Worm (Caenorhabditis elegans) whole organism, late embryonic: Measurements from ENCODE around the gene prx-3.
A peak's percentile ranks its signal among the peaks of the same experiment; 100 is the strongest.

Source experiments
- C08G9.2 ChIP-seq: sonication (generic microtip); optimal IDR thresholded peaks from 2 replicates; lab custom pipeline; 2016; ENCODE audit warnings: mild to moderate bottlenecking, missing genetic modification characterization, moderate library complexity, missing compliant biosample characterization
- C38D4.7 ChIP-seq: fragments of 200-800 bp; sonication (Bioruptor generic); optimal IDR thresholded peaks from 2 replicates; lab custom pipeline; 2018; ENCODE audit warnings: mild to moderate bottlenecking, missing genetic modification characterization, moderate library complexity, missing compliant biosample characterization
- K02D7.2 ChIP-seq: sonication (generic microtip); optimal IDR thresholded peaks from 2 replicates; lab custom pipeline; 2017; ENCODE audit warnings: mild to moderate bottlenecking, missing genetic modification characterization, missing compliant biosample characterization
- K09A11.1 ChIP-seq: sonication (generic microtip); optimal IDR thresholded peaks from 2 replicates; lab custom pipeline; 2017; ENCODE audit warnings: antibody characterized with exemption, mild to moderate bottlenecking, missing genetic modification characterization, missing compliant biosample characterization; ENCODE audit not compliant: insufficient read depth
- T23F11.4 ChIP-seq: fragments of 200-800 bp; sonication (Bioruptor generic); optimal IDR thresholded peaks from 2 replicates; lab custom pipeline; 2018; ENCODE audit warnings: mild to moderate bottlenecking, missing genetic modification characterization, missing compliant biosample characterization
- ceh-14 ChIP-seq: sonication (generic microtip); optimal IDR thresholded peaks from 2 replicates; lab custom pipeline; 2016; ENCODE audit warnings: missing genotype, missing genetic modification characterization, missing compliant biosample characterization
- ceh-2 ChIP-seq: sonication (generic microtip); optimal IDR thresholded peaks from 2 replicates; lab custom pipeline; 2016; ENCODE audit warnings: missing genotype, missing genetic modification characterization, missing compliant biosample characterization
- ceh-22 ChIP-seq: sonication (generic microtip); optimal IDR thresholded peaks from 2 replicates; lab custom pipeline; 2017; ENCODE audit warnings: missing biosample characterization, missing genetic modification characterization
- ceh-30 ChIP-seq: fragments of 150-350 bp; optimal IDR thresholded peaks from 2 replicates; lab custom pipeline; 2014; ENCODE audit warnings: missing biosample characterization, missing genetic modification characterization
- ceh-31 ChIP-seq: sonication (generic microtip); optimal IDR thresholded peaks from 2 replicates; lab custom pipeline; 2016; ENCODE audit warnings: missing genetic modification characterization, missing compliant biosample characterization
- ceh-45 ChIP-seq: fragments of 200-800 bp; sonication (Bioruptor generic); IDR thresholded peaks from 2 replicates; pipeline ENCODE4 v1.3.6; 2022; ENCODE audit warnings: missing genetic modification reagents, missing genetic modification characterization, missing compliant biosample characterization
- ceh-9 ChIP-seq: sonication (generic microtip); optimal IDR thresholded peaks from 2 replicates; lab custom pipeline; 2016; ENCODE audit warnings: mild to moderate bottlenecking, missing genetic modification characterization, inconsistent platforms, missing compliant biosample characterization
- che-1 ChIP-seq: sonication (generic microtip); optimal IDR thresholded peaks from 2 replicates; lab custom pipeline; 2016; ENCODE audit warnings: mild to moderate bottlenecking, missing genetic modification characterization, missing compliant biosample characterization
- dmd-4 ChIP-seq: sonication (generic microtip); optimal IDR thresholded peaks from 2 replicates; lab custom pipeline; 2016; ENCODE audit warnings: borderline replicate concordance, missing genetic modification characterization, missing compliant biosample characterization
- dve-1 ChIP-seq: sonication (generic microtip); optimal IDR thresholded peaks from 2 replicates; lab custom pipeline; 2017; ENCODE audit warnings: antibody characterized with exemption, mild to moderate bottlenecking, missing genetic modification characterization, missing compliant biosample characterization
- elt-4 ChIP-seq: sonication (generic microtip); optimal IDR thresholded peaks from 2 replicates; lab custom pipeline; 2016; ENCODE audit warnings: missing genetic modification characterization, missing compliant biosample characterization
- fax-1 ChIP-seq: sonication (generic microtip); optimal IDR thresholded peaks from 2 replicates; lab custom pipeline; 2016; ENCODE audit warnings: missing genotype, missing genetic modification characterization, missing compliant biosample characterization
- fkh-10 ChIP-seq: fragments of 150-350 bp; optimal IDR thresholded peaks from 2 replicates; lab custom pipeline; 2014; ENCODE audit warnings: missing biosample characterization, missing genetic modification reagents, missing genetic modification characterization
- fkh-6 ChIP-seq: sonication (generic microtip); optimal IDR thresholded peaks from 2 replicates; lab custom pipeline; 2016; ENCODE audit warnings: missing genetic modification characterization, missing compliant biosample characterization
- hlh-15 ChIP-seq: sonication (generic microtip); optimal IDR thresholded peaks from 2 replicates; lab custom pipeline; 2016; ENCODE audit warnings: missing genetic modification characterization, missing compliant biosample characterization
- hlh-30 ChIP-seq: sonication (generic microtip); optimal IDR thresholded peaks from 2 replicates; lab custom pipeline; 2017; ENCODE audit warnings: antibody characterized with exemption, missing genetic modification characterization, missing compliant biosample characterization; ENCODE audit not compliant: insufficient read depth
- madf-2 ChIP-seq: sonication (generic microtip); optimal IDR thresholded peaks from 2 replicates; lab custom pipeline; 2017; ENCODE audit warnings: missing genetic modification characterization, missing compliant biosample characterization
- nfya-1 ChIP-seq: sonication (generic microtip); optimal IDR thresholded peaks from 2 replicates; lab custom pipeline; 2017; ENCODE audit warnings: missing genetic modification characterization, mild to moderate bottlenecking, missing compliant biosample characterization, antibody characterized with exemption, moderate library complexity
- nhr-11 ChIP-seq: fragments of 150-350 bp; optimal IDR thresholded peaks from 2 replicates; lab custom pipeline; 2014; ENCODE audit warnings: missing biosample characterization, missing genetic modification characterization
- npax-4 ChIP-seq: sonication (generic microtip); optimal IDR thresholded peaks from 2 replicates; lab custom pipeline; 2016; ENCODE audit warnings: missing genetic modification characterization, missing compliant biosample characterization
- odd-2 ChIP-seq: sonication (generic microtip); optimal IDR thresholded peaks from 2 replicates; lab custom pipeline; 2017; ENCODE audit warnings: antibody characterized with exemption, mild to moderate bottlenecking, missing genetic modification characterization, missing compliant biosample characterization
- pag-3 ChIP-seq: sonication (generic microtip); optimal IDR thresholded peaks from 2 replicates; lab custom pipeline; 2016; ENCODE audit warnings: missing compliant biosample characterization, missing genetic modification characterization, borderline replicate concordance
- pat-9 ChIP-seq: fragments of 200-800 bp; sonication (Bioruptor generic); optimal IDR thresholded peaks from 2 replicates; lab custom pipeline; 2018; ENCODE audit warnings: mild to moderate bottlenecking, missing genetic modification characterization, moderate library complexity, missing compliant biosample characterization
- pqm-1 ChIP-seq: sonication (generic microtip); optimal IDR thresholded peaks from 2 replicates; lab custom pipeline; 2016; ENCODE audit warnings: missing genetic modification characterization, missing compliant biosample characterization
- ref-2 ChIP-seq: sonication (generic microtip); optimal IDR thresholded peaks from 2 replicates; lab custom pipeline; 2016; ENCODE audit warnings: missing genetic modification characterization, missing compliant biosample characterization
- sox-2 ChIP-seq: fragments of 200-800 bp; sonication (Bioruptor generic); IDR thresholded peaks from 2 replicates; pipeline ENCODE4 v1.3.6; 2022; ENCODE audit warnings: missing genetic modification reagents, missing genetic modification characterization, missing compliant biosample characterization
- sox-4 ChIP-seq: sonication (generic microtip); optimal IDR thresholded peaks from 2 replicates; lab custom pipeline; 2017; ENCODE audit warnings: mild to moderate bottlenecking, missing genetic modification characterization, inconsistent platforms, missing compliant biosample characterization
- tbx-2 ChIP-seq: sonication (generic microtip); optimal IDR thresholded peaks from 2 replicates; lab custom pipeline; 2016; ENCODE audit warnings: missing genetic modification characterization, missing compliant biosample characterization
- ttx-3 ChIP-seq: sonication (generic microtip); optimal IDR thresholded peaks from 2 replicates; lab custom pipeline; 2016; ENCODE audit warnings: missing genetic modification reagents, missing genetic modification characterization, missing compliant biosample characterization
- unc-3 ChIP-seq, 2 experiments: fragments of 200-800 bp in 1 of 2; sonication (Bioruptor generic) in 1 of 2; sonication (generic microtip) in 1 of 2; conservative IDR thresholded peaks in 1 of 2; optimal IDR thresholded peaks in 1 of 2; 2 replicates each; pipeline versions ENCODE4 v1.3.6 to Lab custom; 2016 to 2022; ENCODE audit warnings: missing compliant biosample characterization in 2 of 2, missing genetic modification characterization in 2 of 2, missing genetic modification reagents in 1 of 2
- unc-86 ChIP-seq: sonication (generic microtip); optimal IDR thresholded peaks from 2 replicates; lab custom pipeline; 2016; ENCODE audit warnings: missing genetic modification characterization, missing compliant biosample characterization
- ztf-16 ChIP-seq: sonication (generic microtip); optimal IDR thresholded peaks from 2 replicates; lab custom pipeline; 2017; ENCODE audit warnings: missing genetic modification characterization, missing compliant biosample characterization

The prx-3 gene

ce11 chrX:6091967-6092366 lies 20.8 kb downstream of the prx-3 start, which contains the start of gene hsp-3 (continued):
- TF ChIP-seq che-1 (tag; lab: Kevin White, UChicago) (peak; percentile 2), ceh-30 (tag; lab: Kevin White, UChicago) (peak; percentile 59), ceh-31 (tag; lab: Kevin White, UChicago) (peak; percentile 90), hlh-15 (tag; lab: Kevin White, UChicago) (no peak), ref-2 (tag; lab: Kevin White, UChicago) (peak; percentile 97), fax-1 (peak; percentile 54), tbx-2 (tag; lab: Kevin White, UChicago) (peak; percentile 94)

- TF ChIP-seq C38D4.7 (GFP tag; lab: Kevin White, UChicago) (no peak), odd-2 (tag; lab: Kevin White, UChicago) (no peak), nfya-1 (no peak), npax-4 (no peak), fkh-10 (GFP tag; lab: Kevin White, UChicago) (no peak), pqm-1 (tag; lab: Kevin White, UChicago) (no peak), T23F11.4 (GFP tag; lab: Kevin White, UChicago) (no peak), elt-4 (no peak)
Measured at ce11 chrX:6090779-6091178, 21.9 kb downstream of the prx-3 start.

ce11 chrX:6088718-6089117 lies 24.0 kb downstream of the prx-3 start:
- TF ChIP-seq hlh-30 (no peak), T23F11.4 (GFP tag; lab: Kevin White, UChicago) (no peak), che-1 (tag; lab: Kevin White, UChicago) (no peak), C08G9.2 (no peak), madf-2 (no peak), sox-2 (GFP tag; lab: Robert Waterston, UW) (no peak), ceh-14 (tag; lab: Kevin White, UChicago) (no peak), K02D7.2 (no peak), pat-9 (tag; lab: Kevin White, UChicago) (no peak)

ce11 chrX:6087676-6088075 lies 25.0 kb downstream of the prx-3 start, which contains the start of gene C45B2.8:
C45B2.8 (plus strand) TSS chrX:6087976.
- TF ChIP-seq ceh-22 (tag; lab: Kevin White, UChicago) (no peak), nhr-11 (no peak), unc-86 (no peak), C08G9.2 (no peak), ttx-3 (tag; lab: Kevin White, UChicago) (no peak), K09A11.1 (tag; lab: Kevin White, UChicago) (no peak), ceh-45 (GFP tag; lab: Robert Waterston, UW) (no peak), nfya-1 (no peak), sox-4 (tag; lab: Kevin White, UChicago) (no peak), ceh-9 (tag; lab: Kevin White, UChicago) (no peak), ztf-16 (tag; lab: Kevin White, UChicago) (no peak), unc-3 (GFP tag; conservative IDR thresholded peaks at IDR 0.05; lab: Robert Waterston, UW) (no peak), unc-3 (tag; optimal IDR thresholded peaks at IDR 0.05; lab: Kevin White, UChicago) (no peak), fkh-6 (tag; lab: Kevin White, UChicago) (no peak), ref-2 (tag; lab: Kevin White, UChicago) (no peak), npax-4 (no peak), dmd-4 (tag; lab: Kevin White, UChicago) (no peak), T23F11.4 (GFP tag; lab: Kevin White, UChicago) (no peak), dve-1 (no peak), ceh-2 (tag; lab: Kevin White, UChicago) (no peak), pag-3 (no peak)
